Worm (Caenorhabditis elegans): ENCODE results near the gene W03F9.1.

The W03F9.1 gene

ce11 chrV:126610-127009 is at the start of gene W03F9.1:
W03F9.1 (minus strand) TSS chrV:126718.
- TF ChIP-seq nfya-1 (tag; optimal IDR thresholded peaks at IDR 0.05) (peak; percentile 3), pha-2 (tag; optimal IDR thresholded peaks at IDR 0.05) (peak; percentile 4), mec-3 (tag; optimal IDR thresholded peaks at IDR 0.05; ENCODE audit: borderline replicate concordance) (no peak), K09A11.1 (tag; optimal IDR thresholded peaks at IDR 0.05; ENCODE audit: insufficient read depth) (peak; percentile 2), unc-86 (tag; optimal IDR thresholded peaks at IDR 0.05) (peak; percentile 1), ahr-1 (tag; optimal IDR thresholded peaks at IDR 0.05) (no peak), unc-42 (tag; optimal IDR thresholded peaks at IDR 0.05) (peak; percentile 76), madf-2 (tag; optimal IDR thresholded peaks at IDR 0.05) (no peak), pax-1 (tag; optimal IDR thresholded peaks at IDR 0.05) (peak; percentile 25), ceh-45 (GFP tag; IDR thresholded peaks at IDR 0.05) (no peak), pqm-1 (tag; optimal IDR thresholded peaks at IDR 0.05) (peak; percentile 28), ceh-31 (tag; optimal IDR thresholded peaks at IDR 0.05) (peak; percentile 7), ceh-14 (tag; optimal IDR thresholded peaks at IDR 0.05) (peak; percentile 89), fax-1 (tag; optimal IDR thresholded peaks at IDR 0.05) (no peak)

- TF ChIP-seq nfya-1 (tag; optimal IDR thresholded peaks at IDR 0.05) (peak; percentile 73), C08G9.2 (tag; optimal IDR thresholded peaks at IDR 0.05) (no peak)
Observed at ce11 chrV:174520-174919, 48.0 kb upstream of the W03F9.1 start.

DNA sequence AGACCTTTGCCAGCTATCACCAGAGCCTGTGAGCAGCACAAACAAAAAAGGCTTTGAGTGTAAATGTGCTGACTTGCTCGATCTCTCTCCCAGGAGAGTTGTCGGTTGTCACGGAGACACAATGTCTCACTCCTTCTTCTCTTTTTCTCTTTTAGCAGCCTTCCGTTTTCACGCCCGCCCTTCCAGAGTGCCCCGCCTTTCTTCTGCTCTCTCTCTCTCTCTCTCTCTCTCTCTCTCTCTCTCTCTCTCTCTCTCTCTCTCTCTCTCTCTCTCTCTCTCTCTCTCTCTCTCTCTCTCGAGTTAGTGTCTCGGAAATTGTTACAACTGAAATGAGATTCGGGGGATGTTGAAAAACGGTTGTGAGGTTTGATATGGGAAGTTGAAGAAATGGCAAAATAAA is 46.9 kb upstream of the W03F9.1 start:
- no peak for TF ChIP-seq ceh-19 (GFP tag; optimal IDR thresholded peaks at IDR 0.05)
- TF ChIP-seq T23F11.4 (GFP tag; optimal IDR thresholded peaks at IDR 0.05) = peak; percentile 1
- no peak for TF ChIP-seq gmeb-2 (tag; optimal IDR thresholded peaks at IDR 0.05)
- no peak for TF ChIP-seq K02D7.2 (tag; optimal IDR thresholded peaks at IDR 0.05)
- TF ChIP-seq ceh-31 (tag; optimal IDR thresholded peaks at IDR 0.05) = no peak
- TF ChIP-seq K09A11.1 (tag; optimal IDR thresholded peaks at IDR 0.05; ENCODE audit: insufficient read depth) = no peak
- no peak for TF ChIP-seq ref-2 (tag; optimal IDR thresholded peaks at IDR 0.05)
- no peak for TF ChIP-seq dmd-4 (tag; optimal IDR thresholded peaks at IDR 0.05; ENCODE audit: borderline replicate concordance)

DNA sequence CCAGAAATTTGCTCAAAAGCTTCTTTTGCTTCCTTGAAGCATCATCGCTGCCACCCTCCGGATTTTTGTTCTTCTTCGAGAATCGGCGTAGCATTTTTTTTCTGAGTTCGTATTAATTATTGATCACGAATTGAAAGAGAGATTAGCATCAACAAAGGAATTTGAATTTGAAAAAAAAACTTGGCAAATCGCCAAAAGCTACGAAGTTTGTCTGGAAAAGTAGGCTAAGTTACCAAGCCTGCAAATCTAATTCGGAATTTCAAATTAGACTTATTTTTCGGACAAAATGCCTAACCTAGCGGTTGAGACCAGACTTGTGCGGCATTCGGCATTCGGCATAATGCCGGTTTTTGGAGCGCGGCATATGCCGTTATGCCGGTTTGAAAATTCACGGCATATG is 45.6 kb upstream of the W03F9.1 start, which contains the start of gene cfap-36:
Gene cfap-36, minus strand, starts transcription at position 101 of the 400 bp plus-strand sequence.
- TF ChIP-seq hlh-15 (tag; optimal IDR thresholded peaks at IDR 0.05) (no peak), ceh-9 (tag; optimal IDR thresholded peaks at IDR 0.05) (no peak), pqm-1 (tag; optimal IDR thresholded peaks at IDR 0.05) (no peak), ceh-24 (tag; optimal IDR thresholded peaks at IDR 0.05) (no peak), C08G9.2 (tag; optimal IDR thresholded peaks at IDR 0.05) (no peak), che-1 (tag; optimal IDR thresholded peaks at IDR 0.05) (no peak), tbx-2 (tag; optimal IDR thresholded peaks at IDR 0.05) (no peak), pag-3 (tag; optimal IDR thresholded peaks at IDR 0.05; ENCODE audit: borderline replicate concordance) (no peak), zip-5 (tag; optimal IDR thresholded peaks at IDR 0.05) (no peak), npax-4 (tag; optimal IDR thresholded peaks at IDR 0.05) (no peak), pros-1 (tag; optimal IDR thresholded peaks at IDR 0.05) (no peak), T23F11.4 (GFP tag; optimal IDR thresholded peaks at IDR 0.05) (no peak), unc-42 (tag; optimal IDR thresholded peaks at IDR 0.05) (no peak), ceh-30 (tag; optimal IDR thresholded peaks at IDR 0.05) (no peak), elt-2 (tag; optimal IDR thresholded peaks at IDR 0.05) (no peak), mec-3 (tag; optimal IDR thresholded peaks at IDR 0.05; ENCODE audit: borderline replicate concordance) (no peak), unc-3 (GFP tag; conservative IDR thresholded peaks at IDR 0.05) (no peak), unc-3 (tag; optimal IDR thresholded peaks at IDR 0.05) (no peak), ceh-18 (tag; optimal IDR thresholded peaks at IDR 0.05) (no peak), fkh-10 (GFP tag; optimal IDR thresholded peaks at IDR 0.05) (no peak)

DNA sequence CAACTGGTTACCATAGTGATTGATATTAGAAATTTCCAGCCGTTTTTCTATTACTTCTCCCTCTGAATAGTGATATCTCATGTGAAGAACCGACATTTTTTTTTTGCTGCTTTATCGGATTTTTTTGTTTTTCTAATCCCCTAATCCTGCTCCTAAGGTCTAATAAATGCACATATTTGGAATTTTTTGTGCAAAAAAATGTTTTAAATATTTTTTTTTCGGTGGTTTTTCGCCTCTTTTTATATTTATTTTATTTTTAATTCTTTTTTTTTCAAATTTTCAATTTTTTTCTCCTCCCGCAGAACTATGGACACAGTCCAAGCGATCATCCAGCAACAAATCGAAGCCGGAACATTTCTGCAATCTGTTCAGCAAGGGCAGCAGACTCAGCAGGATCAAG is 40.2 kb upstream of the W03F9.1 start, which contains the start of gene Y108G3AL.2:
Gene Y108G3AL.2, plus strand, starts transcription at position 301 of the 400 bp plus-strand sequence.
- TF ChIP-seq che-1 (tag; optimal IDR thresholded peaks at IDR 0.05) = no peak
- no peak for TF ChIP-seq ref-2 (tag; optimal IDR thresholded peaks at IDR 0.05)
- no peak for TF ChIP-seq dmd-4 (tag; optimal IDR thresholded peaks at IDR 0.05; ENCODE audit: borderline replicate concordance)
- TF ChIP-seq eyg-1 (tag; optimal IDR thresholded peaks at IDR 0.05) = no peak
- no peak for TF ChIP-seq elt-2 (tag; optimal IDR thresholded peaks at IDR 0.05)
- TF ChIP-seq K09A11.1 (tag; optimal IDR thresholded peaks at IDR 0.05; ENCODE audit: insufficient read depth) = no peak
- no peak for TF ChIP-seq ceh-19 (GFP tag; optimal IDR thresholded peaks at IDR 0.05)
